Fruit fly (Drosophila melanogaster) whole organism, embryonic: ENCODE measurements around the gene dpr3.
A peak's percentile ranks its signal among the peaks of the same experiment; 100 is the strongest.

Source experiments
- ATbp ChIP-seq: fragments of 200-800 bp; sonication (Bioruptor generic); optimal IDR thresholded peaks from 2 replicates; lab custom pipeline; 2017; ENCODE audit warnings: missing biosample characterization, mild to moderate bottlenecking, missing genetic modification characterization, missing genetic modification reagents
- Aef1 ChIP-seq: fragments of 200-800 bp; sonication (Bioruptor generic); IDR thresholded peaks from 3 replicates; pipeline ENCODE4 v1.3.6; 2022; ENCODE audit warnings: missing biosample characterization, missing genetic modification characterization
- Antp ChIP-seq: fragments of 200-800 bp; sonication (Bioruptor generic); optimal IDR thresholded peaks from 3 replicates; lab custom pipeline; 2016; ENCODE audit warnings: missing biosample characterization, missing genetic modification characterization
- BEAF-32 ChIP-seq: fragments of 200-800 bp; sonication (Bioruptor generic); optimal IDR thresholded peaks from 3 replicates; lab custom pipeline; 2017; ENCODE audit warnings: missing biosample characterization, missing genetic modification characterization, mild to moderate bottlenecking, moderate library complexity, missing genetic modification reagents
- CG10565 ChIP-seq: fragments of 200-800 bp; sonication (Bioruptor generic); optimal IDR thresholded peaks from 3 replicates; lab custom pipeline; 2016; ENCODE audit warnings: missing biosample characterization, mild to moderate bottlenecking, missing genetic modification characterization
- CG10979 ChIP-seq: fragments of 200-800 bp; sonication (Bioruptor generic); optimal IDR thresholded peaks from 2 replicates; lab custom pipeline; 2018; ENCODE audit warnings: missing biosample characterization, mild to moderate bottlenecking, missing genetic modification characterization, moderate library complexity
- CG11504 ChIP-seq: fragments of 200-800 bp; sonication (Bioruptor generic); optimal IDR thresholded peaks from 3 replicates; lab custom pipeline; 2019; ENCODE audit warnings: missing biosample characterization, mild to moderate bottlenecking, missing genetic modification characterization, moderate library complexity
- CG12942 ChIP-seq: fragments of 200-800 bp; sonication (Bioruptor generic); optimal IDR thresholded peaks from 3 replicates; lab custom pipeline; 2016; ENCODE audit warnings: missing biosample characterization, missing genetic modification characterization
- CG13894 ChIP-seq: fragments of 200-800 bp; sonication (Bioruptor generic); optimal IDR thresholded peaks from 3 replicates; lab custom pipeline; 2018; ENCODE audit warnings: missing biosample characterization, mild to moderate bottlenecking, missing genetic modification characterization, moderate library complexity
- CG15479 ChIP-seq: fragments of 200-800 bp; sonication (Bioruptor generic); optimal IDR thresholded peaks from 3 replicates; lab custom pipeline; 2019; ENCODE audit warnings: missing biosample characterization, mild to moderate bottlenecking, missing genetic modification characterization, moderate library complexity
- CG18599 ChIP-seq: fragments of 200-800 bp; sonication (Bioruptor generic); optimal IDR thresholded peaks from 3 replicates; lab custom pipeline; 2017; ENCODE audit warnings: missing biosample characterization, missing genetic modification characterization, mild to moderate bottlenecking, moderate library complexity, missing genetic modification reagents
- CG18764 ChIP-seq: fragments of 200-800 bp; sonication (Bioruptor generic); optimal IDR thresholded peaks from 3 replicates; lab custom pipeline; 2016; ENCODE audit warnings: missing biosample characterization, missing genetic modification characterization
- CG3995 ChIP-seq: fragments of 200-800 bp; sonication (Bioruptor generic); optimal IDR thresholded peaks from 3 replicates; lab custom pipeline; 2016; ENCODE audit warnings: missing biosample characterization, missing genetic modification characterization
- CG4820 ChIP-seq: fragments of 200-800 bp; sonication (Bioruptor generic); optimal IDR thresholded peaks from 3 replicates; lab custom pipeline; 2016; ENCODE audit warnings: missing biosample characterization, missing genetic modification characterization
- CG5180 ChIP-seq: fragments of 200-800 bp; sonication (Bioruptor generic); optimal IDR thresholded peaks from 3 replicates; lab custom pipeline; 2017; ENCODE audit warnings: missing biosample characterization, missing genetic modification characterization, mild to moderate bottlenecking, moderate library complexity, missing genetic modification reagents
- CG6765 ChIP-seq: fragments of 200-800 bp; sonication (Bioruptor generic); optimal IDR thresholded peaks from 3 replicates; lab custom pipeline; 2017; ENCODE audit warnings: missing biosample characterization, mild to moderate bottlenecking, missing genetic modification characterization
- CG9797 ChIP-seq: fragments of 200-800 bp; sonication (Bioruptor generic); optimal IDR thresholded peaks from 3 replicates; lab custom pipeline; 2018; ENCODE audit warnings: missing biosample characterization, mild to moderate bottlenecking, missing genetic modification characterization
- CG9876 ChIP-seq: fragments of 200-800 bp; sonication (Bioruptor generic); optimal IDR thresholded peaks from 2 replicates; lab custom pipeline; 2016; ENCODE audit warnings: missing biosample characterization, missing genetic modification characterization
- CG9932 ChIP-seq: fragments of 200-800 bp; sonication (Bioruptor generic); IDR thresholded peaks from 2 replicates; pipeline ENCODE4 v1.3.6; 2022; ENCODE audit warnings: missing biosample characterization, missing genetic modification characterization
- Dek ChIP-seq: fragments of 200-800 bp; sonication (Bioruptor generic); optimal IDR thresholded peaks from 3 replicates; lab custom pipeline; 2019; ENCODE audit warnings: missing biosample characterization, mild to moderate bottlenecking, missing genetic modification characterization, moderate library complexity
- Dfd ChIP-seq, 2 experiments: fragments of >200 bp; optimal IDR thresholded peaks; 2 replicates each; lab custom pipeline; 2017; ENCODE audit warnings: missing biosample characterization in 2 of 2, missing genetic modification characterization in 2 of 2
- Dip2 ChIP-seq: fragments of 200-800 bp; sonication (Bioruptor generic); IDR thresholded peaks from 2 replicates; pipeline ENCODE4 v1.3.6; 2022; ENCODE audit warnings: missing biosample characterization, missing genetic modification characterization
- Drgx ChIP-seq: fragments of 200-800 bp; sonication (Bioruptor generic); IDR thresholded peaks from 2 replicates; pipeline ENCODE4 v1.3.6; 2022; ENCODE audit warnings: missing biosample characterization, missing genetic modification characterization
- E2f1 ChIP-seq: fragments of 200-800 bp; sonication (Bioruptor generic); IDR thresholded peaks from 2 replicates; pipeline ENCODE4 v1.3.6; 2022; ENCODE audit warnings: missing biosample characterization, missing genetic modification characterization
- GATAe ChIP-seq: fragments of 200-800 bp; sonication (Bioruptor generic); conservative IDR thresholded peaks from 2 replicates; pipeline ENCODE4 v1.3.6; 2022; ENCODE audit warnings: missing biosample characterization, missing genetic modification characterization
- Gsc ChIP-seq: fragments of 200-800 bp; sonication (Bioruptor generic); IDR thresholded peaks from 2 replicates; pipeline ENCODE4 v1.3.6; 2022; ENCODE audit warnings: missing biosample characterization, missing genetic modification characterization
- HHEX ChIP-seq: fragments of 200-800 bp; sonication (Bioruptor generic); optimal IDR thresholded peaks from 3 replicates; lab custom pipeline; 2017; ENCODE audit warnings: missing biosample characterization, mild to moderate bottlenecking, missing genetic modification characterization, missing genetic modification reagents
- Hey ChIP-seq: fragments of 200-800 bp; sonication (Bioruptor generic); optimal IDR thresholded peaks from 3 replicates; lab custom pipeline; 2018; ENCODE audit warnings: missing biosample characterization, mild to moderate bottlenecking, missing genetic modification characterization
- NK7.1 ChIP-seq: fragments of 200-800 bp; sonication (Bioruptor generic); optimal IDR thresholded peaks from 3 replicates; lab custom pipeline; 2016; ENCODE audit warnings: missing biosample characterization, missing genetic modification characterization
- Ptx1 ChIP-seq: fragments of 200-800 bp; sonication (Bioruptor generic); IDR thresholded peaks from 2 replicates; pipeline ENCODE4 v1.3.6; 2022; ENCODE audit warnings: missing biosample characterization, missing genetic modification characterization
- Sin3A ChIP-seq: fragments of >200 bp; optimal IDR thresholded peaks from 2 replicates; lab custom pipeline; 2018
- Sry-β ChIP-seq: fragments of 200-800 bp; sonication (Bioruptor generic); optimal IDR thresholded peaks from 2 replicates; lab custom pipeline; 2018; ENCODE audit warnings: missing biosample characterization, mild to moderate bottlenecking, missing genetic modification characterization, moderate library complexity
- Stat92E ChIP-seq, 3 experiments: fragments of >200 bp in 2 of 3; fragments of 200-800 bp in 1 of 3; sonication (Bioruptor generic) in 1 of 3; optimal IDR thresholded peaks; 2 replicates each; lab custom pipeline; 2017 to 2019; ENCODE audit warnings: missing biosample characterization in 3 of 3, missing genetic modification characterization in 3 of 3, mild to moderate bottlenecking in 1 of 3, moderate library complexity in 1 of 3
- amos ChIP-seq: fragments of 200-800 bp; sonication (Bioruptor generic); IDR thresholded peaks from 2 replicates; pipeline ENCODE4 v1.3.6; 2022; ENCODE audit warnings: missing biosample characterization, missing genetic modification characterization; ENCODE audit not compliant: partially characterized antibody
- bcd ChIP-seq: fragments of 200-800 bp; sonication (Bioruptor generic); optimal IDR thresholded peaks from 2 replicates; lab custom pipeline; 2017; ENCODE audit warnings: missing biosample characterization, mild to moderate bottlenecking, missing genetic modification characterization
- dm ChIP-seq: fragments of 200-800 bp; sonication (Bioruptor generic); optimal IDR thresholded peaks from 3 replicates; lab custom pipeline; 2016; ENCODE audit warnings: missing biosample characterization, missing genetic modification characterization
- eyg ChIP-seq: fragments of 200-800 bp; sonication (Bioruptor generic); optimal IDR thresholded peaks from 3 replicates; lab custom pipeline; 2016; ENCODE audit warnings: missing biosample characterization, missing genetic modification characterization
- fd96Cb ChIP-seq: fragments of 200-800 bp; sonication (Bioruptor generic); optimal IDR thresholded peaks from 2 replicates; lab custom pipeline; 2018; ENCODE audit warnings: missing biosample characterization, mild to moderate bottlenecking, missing genetic modification characterization, moderate library complexity
- gce ChIP-seq: fragments of 200-800 bp; sonication (Bioruptor generic); IDR thresholded peaks from 3 replicates; pipeline ENCODE4 v1.3.6; 2022; ENCODE audit warnings: missing biosample characterization, missing genetic modification characterization
- ham ChIP-seq: fragments of 200-800 bp; sonication (Bioruptor generic); IDR thresholded peaks from 2 replicates; pipeline ENCODE4 v1.3.6; 2022; ENCODE audit warnings: missing biosample characterization, missing genetic modification characterization
- ind ChIP-seq: fragments of 200-800 bp; sonication (Bioruptor generic); optimal IDR thresholded peaks from 3 replicates; lab custom pipeline; 2016; ENCODE audit warnings: missing biosample characterization, missing genetic modification characterization
- insv ChIP-seq, 2 experiments: fragments of 200-800 bp; sonication (Bioruptor generic); optimal IDR thresholded peaks; 3 replicates each; lab custom pipeline; 2016 to 2018; ENCODE audit warnings: missing biosample characterization in 2 of 2, missing genetic modification characterization in 2 of 2
- odd ChIP-seq: fragments of 200-800 bp; sonication (Bioruptor generic); optimal IDR thresholded peaks from 2 replicates; lab custom pipeline; 2017; ENCODE audit warnings: missing biosample characterization, mild to moderate bottlenecking, missing genetic modification characterization
- onecut ChIP-seq: fragments of 200-800 bp; sonication (Bioruptor generic); IDR thresholded peaks from 2 replicates; pipeline ENCODE4 v1.3.6; 2022; ENCODE audit warnings: missing biosample characterization, missing genetic modification characterization
- pan ChIP-seq, 4 experiments: fragments of >200 bp in 3 of 4; fragments of 200-800 bp in 1 of 4; sonication (Bioruptor generic) in 1 of 4; optimal IDR thresholded peaks in 3 of 4; IDR thresholded peaks in 1 of 4; 2 replicates each; pipeline versions ENCODE4 v1.3.6 to Lab custom; 2017 to 2022; ENCODE audit warnings: missing biosample characterization in 2 of 4, missing genetic modification characterization in 2 of 4, mixed read lengths in 1 of 4
- ranshi ChIP-seq: fragments of 200-800 bp; sonication (Bioruptor generic); IDR thresholded peaks from 2 replicates; pipeline ENCODE4 v1.3.6; 2022; ENCODE audit warnings: missing biosample characterization, missing genetic modification characterization
- ssp ChIP-seq: fragments of 200-800 bp; sonication (Bioruptor generic); IDR thresholded peaks from 2 replicates; pipeline ENCODE4 v1.3.6; 2022; ENCODE audit warnings: missing biosample characterization, missing genetic modification characterization
- sug ChIP-seq: fragments of 200-800 bp; optimal IDR thresholded peaks from 2 replicates; lab custom pipeline; 2019; ENCODE audit warnings: missing biosample characterization, mild to moderate bottlenecking, missing genetic modification characterization, moderate library complexity
- unpg ChIP-seq: fragments of 200-800 bp; sonication (Bioruptor generic); optimal IDR thresholded peaks from 3 replicates; lab custom pipeline; 2018; ENCODE audit warnings: missing biosample characterization, mild to moderate bottlenecking, missing genetic modification characterization, moderate library complexity
- vvl ChIP-seq: fragments of 200-800 bp; sonication (Bioruptor generic); IDR thresholded peaks from 2 replicates; pipeline ENCODE4 v1.3.6; 2022; ENCODE audit warnings: missing biosample characterization, missing genetic modification characterization
- zfh2 ChIP-seq: fragments of 200-800 bp; sonication (Bioruptor generic); optimal IDR thresholded peaks from 2 replicates; lab custom pipeline; 2016; ENCODE audit warnings: missing biosample characterization, missing genetic modification characterization

dpr3 gene

DNA sequence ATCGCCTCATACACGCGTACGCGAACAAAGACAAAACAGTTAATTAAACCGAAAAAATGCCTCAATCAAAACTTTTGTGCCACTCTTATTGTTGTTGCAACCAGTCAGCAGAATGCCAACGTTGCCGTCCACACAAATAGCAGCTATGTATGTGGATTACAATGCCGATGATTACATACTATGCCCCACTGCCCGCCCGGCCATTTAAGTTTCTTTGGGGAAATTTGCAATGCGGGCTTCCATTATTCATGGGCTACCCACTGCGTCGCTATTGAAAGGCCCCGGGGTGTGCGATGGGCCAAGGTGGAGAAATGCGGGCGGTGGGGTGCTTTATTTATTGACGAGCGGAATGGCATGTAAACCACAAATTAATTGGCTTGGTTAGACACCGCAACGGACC lies 25.3 kb downstream of the dpr3 start (continued):
- TF ChIP-seq zfh2 (GFP tag; lab: Kevin White, UChicago) (no peak), sug (tag; lab: Kevin White, UChicago) (no peak), Sry-β (GFP tag; lab: Kevin White, UChicago) (no peak), CG9876 (no peak), onecut (GFP tag; lab: Robert Waterston, UW) (no peak), Hey (tag; lab: Kevin White, UChicago) (no peak), CG5180 (no peak), ssp (no peak), CG15479 (GFP tag; lab: Kevin White, UChicago) (no peak), ranshi (peak; percentile 45; the same call in 1 of the 2 replicates), Dek (tag; lab: Kevin White, UChicago) (no peak), insv (GFP tag; optimal IDR thresholded peaks at IDR 0.05; lab: Kevin White, UChicago) (no peak), vvl (GFP tag; lab: Robert Waterston, UW) (0 out of 2 replicates have a peak, but pooled peaks have one; percentile 20), Dip2 (no peak), CG10979 (tag; lab: Kevin White, UChicago) (no peak), CG10565 (GFP tag; lab: Kevin White, UChicago) (no peak), Gsc (GFP tag; lab: Robert Waterston, UW) (peak; percentile 46; the same call in 1 of the 2 replicates), odd (GFP tag; lab: Kevin White, UChicago) (no peak), HHEX (no peak), Stat92E (GFP tag; optimal IDR thresholded peaks at IDR 0.05; lab: Kevin White, UChicago) (no peak), CG9797 (GFP tag; lab: Kevin White, UChicago) (no peak), bcd (GFP tag; lab: Kevin White, UChicago) (no peak), Sin3A (lab: Kevin White, UChicago) (no peak), Antp (GFP tag; lab: Kevin White, UChicago) (no peak), CG3995 (GFP tag; lab: Kevin White, UChicago) (no peak), E2f1 (GFP tag; lab: Robert Waterston, UW) (peak; percentile 27; the same call in 1 of the 2 replicates), CG18764 (GFP tag; lab: Kevin White, UChicago) (no peak), CG11504 (peak; percentile 21), Dfd (GFP tag; optimal IDR thresholded peaks at IDR 0.05; lab: Kevin White, UChicago) (no peak), Drgx (GFP tag; lab: Robert Waterston, UW) (no peak), CG12942 (GFP tag; lab: Kevin White, UChicago) (no peak), eyg (GFP tag; lab: Kevin White, UChicago) (no peak), gce (GFP tag; lab: Robert Waterston, UW) (no peak), ham (GFP tag; lab: Robert Waterston, UW) (no peak), ind (GFP tag; lab: Kevin White, UChicago) (peak; percentile 11), ATbp (GFP tag; lab: Kevin White, UChicago) (no peak), dm (no peak), Ptx1 (GFP tag; lab: Robert Waterston, UW) (peak; percentile 66), CG4820 (no peak), fd96Cb (tag; lab: Kevin White, UChicago) (peak; percentile 5), CG6765 (GFP tag; lab: Kevin White, UChicago) (no peak), CG18599 (GFP tag; lab: Kevin White, UChicago) (peak; percentile 3), NK7.1 (GFP tag; lab: Kevin White, UChicago) (no peak), Aef1 (GFP tag; lab: Robert Waterston, UW) (no peak), unpg (GFP tag; lab: Kevin White, UChicago) (no peak), CG13894 (no peak), pan (optimal IDR thresholded peaks at IDR 0.05; lab: Kevin White, UChicago) (no peak), pan (GFP tag; optimal IDR thresholded peaks at IDR 0.05 in 1 of 2, IDR thresholded peaks at IDR 0.05 in 1 of 2) (peak in 1 of 2 experiments; percentile 29), GATAe (GFP tag; lab: Robert Waterston, UW) (no peak), BEAF-32 (GFP tag; lab: Kevin White, UChicago) (no peak), CG9932 (GFP tag; lab: Robert Waterston, UW) (no peak), amos (GFP tag; lab: Robert Waterston, UW) (no peak)
